Fruit fly (Drosophila melanogaster) whole organism: ENCODE data around the gene Usp14.

Experiments
- CG8478 ChIP-seq: fragments of >200 bp; optimal IDR thresholded peaks from 2 replicates; lab custom pipeline; 2018; ENCODE audit warnings: inconsistent platforms
- Dll ChIP-seq: fragments of >200 bp; optimal IDR thresholded peaks from 2 replicates; lab custom pipeline; 2017
- pan ChIP-seq: fragments of >200 bp; optimal IDR thresholded peaks from 2 replicates; lab custom pipeline; 2017
- psq ChIP-seq: fragments of >200 bp; optimal IDR thresholded peaks from 2 replicates; lab custom pipeline; 2017
- usp ChIP-seq: fragments of >200 bp; optimal IDR thresholded peaks from 2 replicates; lab custom pipeline; 2017; ENCODE audit warnings: missing biosample characterization, missing genetic modification characterization, mixed read lengths

- TF ChIP-seq psq (lab: Kevin White, UChicago) (no peak), usp (no peak), pan (lab: Kevin White, UChicago) (no peak), CG8478 (no peak), Dll (lab: Kevin White, UChicago) (no peak)
Observed at dm6 chr2L:10291276-10291675, 22.9 kb downstream of the Usp14 start.
